Fruit fly (Drosophila melanogaster): ENCODE measurements around the gene msl-1.

Gene msl-1

DNA sequence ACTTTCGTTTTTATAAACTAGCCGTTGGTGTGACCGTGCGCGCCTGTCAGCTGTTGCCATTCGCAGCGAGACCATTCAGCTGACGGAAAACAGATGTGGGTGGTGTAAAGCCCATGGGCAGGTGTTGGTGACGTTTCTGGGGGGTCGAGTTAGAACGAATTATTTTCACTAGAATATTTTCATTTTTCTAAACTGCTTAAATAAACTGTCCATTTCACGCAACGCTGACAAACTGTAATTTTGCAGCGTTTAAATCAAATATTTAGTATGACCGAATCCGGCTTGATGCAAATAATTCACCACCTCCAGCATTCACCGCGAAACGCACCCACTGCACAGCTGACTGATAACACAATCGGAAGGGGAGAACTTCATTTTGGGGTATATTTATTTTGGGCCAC, 6.8 kb upstream of the msl-1 start, which contains the start of the genes CG10383 and CG10338 (continued):
- TF ChIP-seq Hr3 (GFP tag; optimal IDR thresholded peaks at IDR 0.05) (peak; percentile 84), CG32772 (GFP tag; IDR thresholded peaks at IDR 0.05) (peak; percentile 90), CG30403 (GFP tag; optimal IDR thresholded peaks at IDR 0.05) (peak; percentile 87), Scr (GFP tag; IDR thresholded peaks at IDR 0.05; ENCODE audit: partially characterized antibody) (peak; percentile 23; the same call in 1 of the 2 replicates), hb (GFP tag; IDR thresholded peaks at IDR 0.05; ENCODE audit: partially characterized antibody) (no peak), Vsx1 (GFP tag; optimal IDR thresholded peaks at IDR 0.05) (peak; percentile 60), CG12942 (GFP tag; optimal IDR thresholded peaks at IDR 0.05) (peak; percentile 79), ATbp (GFP tag; optimal IDR thresholded peaks at IDR 0.05) (peak; percentile 72), CG4707 (GFP tag; optimal IDR thresholded peaks at IDR 0.05) (no peak), fd96Cb (tag; optimal IDR thresholded peaks at IDR 0.05) (peak; percentile 70), nom (GFP tag; optimal IDR thresholded peaks at IDR 0.05) (peak; percentile 17), CG10431 (GFP tag; optimal IDR thresholded peaks at IDR 0.05) (no peak), gcm2 (GFP tag; optimal IDR thresholded peaks at IDR 0.05) (peak; percentile 71), br (optimal IDR thresholded peaks at IDR 0.05) (no peak), CG10462 (GFP tag; optimal IDR thresholded peaks at IDR 0.05) (peak; percentile 53), CG12104 (GFP tag; optimal IDR thresholded peaks at IDR 0.05) (peak; percentile 71), gem (tag; optimal IDR thresholded peaks at IDR 0.05) (peak; percentile 87), CG4328 (GFP tag; optimal IDR thresholded peaks at IDR 0.05) (peak; percentile 61), CG6683 (GFP tag; optimal IDR thresholded peaks at IDR 0.05) (peak; percentile 41), dan (GFP tag; IDR thresholded peaks at IDR 0.05) (no peak), Hey (tag; optimal IDR thresholded peaks at IDR 0.05) (no peak), Dad (GFP tag; optimal IDR thresholded peaks at IDR 0.05) (peak; percentile 89), CG2120 (GFP tag; optimal IDR thresholded peaks at IDR 0.05) (peak; percentile 96), CG1603 (tag; optimal IDR thresholded peaks at IDR 0.05) (peak; percentile 93), grau (tag; optimal IDR thresholded peaks at IDR 0.05) (peak; percentile 78), CG12071 (GFP tag; optimal IDR thresholded peaks at IDR 0.05) (peak; percentile 58), CG1529 (GFP tag; optimal IDR thresholded peaks at IDR 0.05) (peak; percentile 28), Ets97D (GFP tag; optimal IDR thresholded peaks at IDR 0.05) (peak; percentile 88), CG11560 (tag; IDR thresholded peaks at IDR 0.05) (peak; percentile 66; the same call in 2 of the 3 replicates), D (optimal IDR thresholded peaks at IDR 0.05) (peak; percentile 51), D (GFP tag; optimal IDR thresholded peaks at IDR 0.05) (peak; percentile 44), lbe (GFP tag; optimal IDR thresholded peaks at IDR 0.05) (peak; percentile 82), MBD-R2 (GFP tag; IDR thresholded peaks at IDR 0.05) (peak; percentile 97), CG2712 (tag; optimal IDR thresholded peaks at IDR 0.05) (peak; percentile 83), run (tag; optimal IDR thresholded peaks at IDR 0.05) (no peak), CG32767 (GFP tag; IDR thresholded peaks at IDR 0.05) (peak; percentile 75; the same call in 1 of the 2 replicates), CG8388 (GFP tag; optimal IDR thresholded peaks at IDR 0.05) (peak; percentile 71), CG12155 (GFP tag; optimal IDR thresholded peaks at IDR 0.05) (peak; percentile 92), CG9215 (GFP tag; IDR thresholded peaks at IDR 0.05) (peak; percentile 86), rib (GFP tag; IDR thresholded peaks at IDR 0.05) (peak; percentile 85), sd (tag; optimal IDR thresholded peaks at IDR 0.05) (peak; percentile 84), HLH3B (GFP tag; IDR thresholded peaks at IDR 0.05) (peak; percentile 90), ken (GFP tag; IDR thresholded peaks at IDR 0.05) (peak; percentile 95), CG32532 (GFP tag; IDR thresholded peaks at IDR 0.05) (peak; percentile 94), Antp (GFP tag; optimal IDR thresholded peaks at IDR 0.05) (peak; percentile 95), Gug (GFP tag; IDR thresholded peaks at IDR 0.05) (peak; percentile 93), BEAF-32 (GFP tag; optimal IDR thresholded peaks at IDR 0.05) (peak; percentile 49), CG34422 (GFP tag; IDR thresholded peaks at IDR 0.05) (peak; percentile 94), tin (GFP tag; optimal IDR thresholded peaks at IDR 0.05) (peak; percentile 77), hth (optimal IDR thresholded peaks at IDR 0.05) (no peak), CG4730 (GFP tag; IDR thresholded peaks at IDR 0.05) (peak; percentile 86), pnt (GFP tag; optimal IDR thresholded peaks at IDR 0.05) (peak; percentile 87)
